Fruit fly (Drosophila melanogaster): ENCODE results near the gene Arpc2.
"Not testable (repeated sequence)": the region's sequence is repeated elsewhere in the genome, so short reads cannot be mapped to it uniquely, and the experiment has no call there.

Arpc2 gene

dm6 chr2L:20438474-20438873, 21.6 kb downstream of the Arpc2 start:
- no peak for TF ChIP-seq Crg-1 (GFP tag; optimal IDR thresholded peaks at IDR 0.05)
- TF ChIP-seq toe (GFP tag; optimal IDR thresholded peaks at IDR 0.05) = no peak
- no peak for TF ChIP-seq Mnt (GFP tag; optimal IDR thresholded peaks at IDR 0.05)
- TF ChIP-seq CG7101 (tag; optimal IDR thresholded peaks at IDR 0.05) = no peak
- TF ChIP-seq CG14711 (tag; optimal IDR thresholded peaks at IDR 0.05) = no peak
- no peak for TF ChIP-seq cnc (optimal IDR thresholded peaks at IDR 0.05)
- no peak for TF ChIP-seq Clk (GFP tag; optimal IDR thresholded peaks at IDR 0.05)
- TF ChIP-seq CG1620 (GFP tag; optimal IDR thresholded peaks at IDR 0.05) = no peak
- TF ChIP-seq ovo (GFP tag; optimal IDR thresholded peaks at IDR 0.05) = no peak
- TF ChIP-seq CG33017 (tag; optimal IDR thresholded peaks at IDR 0.05) = no peak
- TF ChIP-seq bab1 (GFP tag; optimal IDR thresholded peaks at IDR 0.05) = no peak
- TF ChIP-seq Hr96 (GFP tag; optimal IDR thresholded peaks at IDR 0.05) = no peak
- no peak for TF ChIP-seq tj (GFP tag; optimal IDR thresholded peaks at IDR 0.05)
- TF ChIP-seq pad (GFP tag; optimal IDR thresholded peaks at IDR 0.05) = no peak
- no peak for TF ChIP-seq CG7045 (GFP tag; optimal IDR thresholded peaks at IDR 0.05)
- no peak for TF ChIP-seq kay (GFP tag; ENCODE audit: borderline replicate concordance)

- TF ChIP-seq CG7045 (GFP tag; optimal IDR thresholded peaks at IDR 0.05); kay (GFP tag; ENCODE audit: borderline replicate concordance); CG12768 (GFP tag; optimal IDR thresholded peaks at IDR 0.05): not testable (repeated sequence)
Measured at dm6 chr2L:20449864-20450263, 33.0 kb downstream of the Arpc2 start, which contains the start of the genes CG31683 and CG31687. TSS of gene CG31683 (minus strand) at chr2L:20449964. TSS of gene CG31687 (plus strand) at chr2L:20450225.

dm6 chr2L:20458975-20459374, 42.1 kb downstream of the Arpc2 start, which contains the start of the genes CG18858 and Cdc23:
TSS of gene CG18858 (minus strand) at chr2L:20459075.
TSS of gene Cdc23 (plus strand) at chr2L:20459342.
- TF ChIP-seq CG33017 (tag; optimal IDR thresholded peaks at IDR 0.05); toe (GFP tag; optimal IDR thresholded peaks at IDR 0.05); Hr96 (GFP tag; optimal IDR thresholded peaks at IDR 0.05): not testable (repeated sequence)

- peak; percentile 21 for TF ChIP-seq toe (GFP tag; optimal IDR thresholded peaks at IDR 0.05)
- no peak for TF ChIP-seq ovo (GFP tag; optimal IDR thresholded peaks at IDR 0.05)
- TF ChIP-seq CG14711 (tag; optimal IDR thresholded peaks at IDR 0.05) = peak; percentile 52
- TF ChIP-seq CG5204 (GFP tag; optimal IDR thresholded peaks at IDR 0.05) = no peak
- no peak for TF ChIP-seq CG1620 (GFP tag; optimal IDR thresholded peaks at IDR 0.05)
- peak; percentile 57 for TF ChIP-seq tj (GFP tag; optimal IDR thresholded peaks at IDR 0.05)
- no peak for TF ChIP-seq CG7045 (GFP tag; optimal IDR thresholded peaks at IDR 0.05)
- TF ChIP-seq cic (GFP tag; optimal IDR thresholded peaks at IDR 0.05) = no peak
- no peak for TF ChIP-seq Clk (GFP tag; optimal IDR thresholded peaks at IDR 0.05)
- TF ChIP-seq CG12768 (GFP tag; optimal IDR thresholded peaks at IDR 0.05) = peak; percentile 20
- peak; percentile 29 for TF ChIP-seq pad (GFP tag; optimal IDR thresholded peaks at IDR 0.05)
- no peak for TF ChIP-seq Mnt (GFP tag; optimal IDR thresholded peaks at IDR 0.05)
- peak; percentile 15 for TF ChIP-seq Hr96 (GFP tag; optimal IDR thresholded peaks at IDR 0.05)
Measured at dm6 chr2L:20463316-20463856, 46.5 kb downstream of the Arpc2 start, which contains the start of gene CG2493. TSS of gene CG2493 (minus strand) at chr2L:20463444.

dm6 chr2L:20464385-20464784, 47.5 kb downstream of the Arpc2 start:
- TF ChIP-seq Hr96 (GFP tag; optimal IDR thresholded peaks at IDR 0.05) (no peak), CG33017 (tag; optimal IDR thresholded peaks at IDR 0.05) (no peak), CG1620 (GFP tag; optimal IDR thresholded peaks at IDR 0.05) (no peak), toe (GFP tag; optimal IDR thresholded peaks at IDR 0.05) (no peak), CG12768 (GFP tag; optimal IDR thresholded peaks at IDR 0.05) (no peak), Mnt (GFP tag; optimal IDR thresholded peaks at IDR 0.05) (no peak), CG7101 (tag; optimal IDR thresholded peaks at IDR 0.05) (no peak), pad (GFP tag; optimal IDR thresholded peaks at IDR 0.05) (no peak), kay (GFP tag; ENCODE audit: borderline replicate concordance) (no peak)

Measured in whole organism, adult.